Fruit fly (Drosophila melanogaster): ENCODE measurements around the gene Cht5.

DNA sequence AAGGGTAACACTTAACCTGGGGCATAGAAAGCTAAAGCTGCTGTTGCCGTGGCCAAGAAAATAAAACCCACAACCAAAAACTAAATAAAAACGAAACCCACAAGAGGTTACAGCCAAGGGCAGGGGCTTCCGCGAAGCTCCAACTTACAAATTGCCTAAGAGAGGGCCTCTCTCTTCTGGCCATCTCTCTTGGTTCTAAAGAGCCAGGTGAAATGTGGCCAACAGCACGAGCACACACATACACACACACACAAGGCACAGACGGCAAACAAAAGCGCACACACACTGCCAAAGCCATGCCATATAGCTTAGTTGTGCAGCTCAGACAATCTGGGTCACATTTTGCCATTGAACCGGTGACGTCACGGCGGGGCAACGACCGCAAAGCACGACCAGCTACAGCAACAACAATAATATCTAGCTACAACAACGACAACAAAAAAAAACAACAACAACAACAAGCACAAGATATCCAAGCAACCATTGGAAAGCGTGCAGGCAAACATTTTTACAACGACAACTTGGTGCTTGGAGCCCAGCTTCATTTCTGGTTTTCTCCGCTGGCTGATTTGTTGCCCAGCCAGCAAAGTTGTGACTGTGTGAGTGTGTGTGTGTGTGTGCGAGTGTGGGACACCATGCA, 29.4 kb downstream of the Cht5 start:
- no peak for TF ChIP-seq CG11617 (GFP tag; optimal IDR thresholded peaks at IDR 0.05)
- TF ChIP-seq bab1 (GFP tag; optimal IDR thresholded peaks at IDR 0.05) = no peak
- TF ChIP-seq tj (GFP tag; optimal IDR thresholded peaks at IDR 0.05) = peak; percentile 42
- TF ChIP-seq CG5204 (GFP tag; optimal IDR thresholded peaks at IDR 0.05) = no peak
- TF ChIP-seq pad (GFP tag; optimal IDR thresholded peaks at IDR 0.05) = no peak
- no peak for TF ChIP-seq CG14711 (tag; optimal IDR thresholded peaks at IDR 0.05)
- TF ChIP-seq CG7101 (tag; optimal IDR thresholded peaks at IDR 0.05) = no peak
- no peak for TF ChIP-seq Hr96 (GFP tag; optimal IDR thresholded peaks at IDR 0.05)
- no peak for TF ChIP-seq CG1620 (GFP tag; optimal IDR thresholded peaks at IDR 0.05)
- no peak for TF ChIP-seq kay (GFP tag; ENCODE audit: borderline replicate concordance)
- TF ChIP-seq cic (GFP tag; optimal IDR thresholded peaks at IDR 0.05) = no peak
